Worm (Caenorhabditis elegans): ENCODE data around the gene F52H3.11.

The F52H3.11 gene

DNA sequence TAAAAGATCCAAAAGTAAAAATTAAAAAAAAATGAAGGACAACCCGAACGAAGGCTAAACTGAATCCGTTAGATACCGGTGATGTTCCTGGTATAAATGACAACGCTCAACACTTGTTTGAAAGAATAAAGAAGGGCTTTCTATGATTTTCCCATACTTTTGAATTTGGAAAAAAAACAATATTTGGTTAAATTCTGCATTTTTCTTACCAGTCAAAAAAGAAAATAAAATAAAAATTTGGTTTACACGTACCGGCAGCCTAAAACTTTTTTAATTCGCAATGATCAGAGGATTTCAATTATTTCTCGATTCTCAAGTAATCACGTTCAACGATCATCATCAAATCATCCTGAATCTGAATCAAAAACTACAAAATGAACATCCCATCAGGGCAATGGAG, 43.4 kb downstream of the F52H3.11 start, which contains the start of gene ZK892.3:
Gene ZK892.3, plus strand, starts transcription at position 301 of the 400 bp plus-strand sequence.
- TF ChIP-seq nhr-12 (tag; optimal IDR thresholded peaks at IDR 0.05): no peak
- no peak for TF ChIP-seq egl-27 (tag; optimal IDR thresholded peaks at IDR 0.05)
- no peak for TF ChIP-seq gmeb-1 (tag; optimal IDR thresholded peaks at IDR 0.05)
- no peak for TF ChIP-seq sem-4 (tag; optimal IDR thresholded peaks at IDR 0.05)

DNA sequence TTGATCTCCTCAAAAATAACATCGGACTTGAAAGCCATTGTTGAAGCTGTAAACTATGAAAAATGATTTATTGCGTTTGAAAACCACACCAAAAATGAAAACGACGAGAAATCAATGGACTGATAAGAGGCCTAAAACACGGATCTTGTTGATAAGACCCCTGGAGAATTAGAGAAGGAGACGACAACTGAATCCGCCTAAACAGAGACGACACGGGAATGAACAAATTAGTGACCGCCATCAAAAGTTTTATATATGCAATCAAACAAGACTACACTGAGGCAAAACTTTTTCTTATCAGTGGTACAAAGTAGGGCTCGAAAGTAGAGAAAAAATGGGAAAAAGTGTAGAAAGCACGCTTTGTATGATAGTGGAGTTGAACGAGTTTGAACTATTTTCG, 43.9 kb downstream of the F52H3.11 start, which contains the start of gene nlt-1:
Gene nlt-1, minus strand, starts transcription at position 78 of the 400 bp plus-strand sequence.
- TF ChIP-seq nhr-12 (tag; optimal IDR thresholded peaks at IDR 0.05): no peak
- no peak for TF ChIP-seq sma-3 (GFP tag; optimal IDR thresholded peaks at IDR 0.05)
- peak; percentile 88 for TF ChIP-seq fos-1 (tag; optimal IDR thresholded peaks at IDR 0.05)
- TF ChIP-seq sma-9 (GFP tag; optimal IDR thresholded peaks at IDR 0.05): peak; percentile 40
- no peak for TF ChIP-seq sma-9 (tag; optimal IDR thresholded peaks at IDR 0.05)
- peak; percentile 46 for TF ChIP-seq crh-2 (tag; optimal IDR thresholded peaks at IDR 0.05)
- no peak for TF ChIP-seq elt-3 (tag; optimal IDR thresholded peaks at IDR 0.05)
- TF ChIP-seq gmeb-1 (tag; optimal IDR thresholded peaks at IDR 0.05): peak; percentile 60
- TF ChIP-seq nhr-25 (tag; optimal IDR thresholded peaks at IDR 0.05): no peak
- TF ChIP-seq Y55F3AM.14 (GFP tag; optimal IDR thresholded peaks at IDR 0.05): no peak
- peak; percentile 5 for TF ChIP-seq egl-27 (tag; optimal IDR thresholded peaks at IDR 0.05)
- TF ChIP-seq ztf-11 (tag; optimal IDR thresholded peaks at IDR 0.05): no peak
- peak; percentile 58 for TF ChIP-seq F13H6.1 (tag; optimal IDR thresholded peaks at IDR 0.05)

Measured in whole organism, L2 larva.